Worm (Caenorhabditis elegans) whole organism, L4/young adult: Measurements from ENCODE around the gene aex-4.

Experiments
- W03F9.2 ChIP-seq: fragments of 150-350 bp; optimal IDR thresholded peaks from 2 replicates; lab custom pipeline; 2014; ENCODE audit warnings: missing biosample characterization, missing genetic modification characterization
- dao-5 ChIP-seq: sonication (generic microtip); optimal IDR thresholded peaks from 2 replicates; lab custom pipeline; 2016; ENCODE audit warnings: missing genotype, missing genetic modification characterization, moderate library complexity, missing compliant biosample characterization
- him-1 ChIP-seq: sonication (generic microtip); optimal IDR thresholded peaks from 2 replicates; lab custom pipeline; 2016; ENCODE audit warnings: missing genotype, missing genetic modification reagents, missing genetic modification characterization, missing compliant biosample characterization

- TF ChIP-seq him-1 (tag; lab: Kevin White, UChicago) = no peak
- no peak for TF ChIP-seq dao-5 (tag; lab: Kevin White, UChicago)
- TF ChIP-seq W03F9.2 (tag; lab: Kevin White, UChicago) = no peak
Measured at ce11 chrX:3772405-3772804, 43.3 kb downstream of the aex-4 start, which contains the start of gene F47B7.2.
